Worm (Caenorhabditis elegans) whole organism, young adult: ENCODE measurements around the gene mec-14.

Experiments used
- B0019.2 ChIP-seq: fragments of 200-800 bp; sonication (Bioruptor generic); conservative IDR thresholded peaks from 2 replicates; pipeline ENCODE4 v1.3.6; 2022; ENCODE audit warnings: missing genetic modification reagents, missing genetic modification characterization, missing compliant biosample characterization
- B0035.1 ChIP-seq: sonication (generic microtip); optimal IDR thresholded peaks from 2 replicates; lab custom pipeline; 2016; ENCODE audit warnings: missing genetic modification characterization, mild to moderate bottlenecking, missing compliant biosample characterization, missing genotype, missing genetic modification reagents
- B0261.1 ChIP-seq: sonication (generic microtip); optimal IDR thresholded peaks from 2 replicates; lab custom pipeline; 2016; ENCODE audit warnings: mild to moderate bottlenecking, missing genetic modification characterization, moderate library complexity, missing compliant biosample characterization
- C06A6.2 ChIP-seq: fragments of 200-800 bp; sonication (Bioruptor generic); conservative IDR thresholded peaks from 2 replicates; pipeline ENCODE4 v1.3.6; 2022; ENCODE audit warnings: missing genetic modification characterization, missing compliant biosample characterization
- D2030.7 ChIP-seq: fragments of 200-800 bp; sonication (Bioruptor generic); IDR thresholded peaks from 2 replicates; pipeline ENCODE4 v1.3.6; 2022; ENCODE audit warnings: missing genetic modification reagents, missing genetic modification characterization, missing compliant biosample characterization
- F10E7.11 ChIP-seq: sonication (generic microtip); optimal IDR thresholded peaks from 2 replicates; lab custom pipeline; 2017; ENCODE audit warnings: mild to moderate bottlenecking, missing genetic modification characterization, moderate library complexity, missing compliant biosample characterization
- F33H1.4 ChIP-seq: fragments of 200-800 bp; sonication (Bioruptor generic); IDR thresholded peaks from 2 replicates; pipeline ENCODE4 v1.3.6; 2022; ENCODE audit warnings: missing genetic modification reagents, missing genetic modification characterization, missing compliant biosample characterization
- F55B11.4 ChIP-seq: sonication (generic microtip); optimal IDR thresholded peaks from 2 replicates; lab custom pipeline; 2016; ENCODE audit warnings: missing compliant biosample characterization, missing genetic modification characterization, borderline replicate concordance; ENCODE audit not compliant: insufficient read depth
- F57C9.4 ChIP-seq: sonication (generic microtip); optimal IDR thresholded peaks from 2 replicates; lab custom pipeline; 2017; ENCODE audit warnings: mild to moderate bottlenecking, missing genetic modification characterization, missing compliant biosample characterization
- Y79H2A.3 ChIP-seq: fragments of 200-800 bp; sonication (Bioruptor generic); conservative IDR thresholded peaks from 2 replicates; pipeline ENCODE4 v1.3.6; 2022; ENCODE audit warnings: missing genetic modification reagents, missing genetic modification characterization, missing compliant biosample characterization
- aptf-3 ChIP-seq: fragments of 200-800 bp; sonication (Bioruptor generic); IDR thresholded peaks from 2 replicates; pipeline ENCODE4 v1.3.6; 2022; ENCODE audit warnings: missing genetic modification characterization, missing compliant biosample characterization
- atf-7 ChIP-seq: sonication (generic microtip); optimal IDR thresholded peaks from 2 replicates; lab custom pipeline; 2017; ENCODE audit warnings: mild to moderate bottlenecking, missing genetic modification characterization, missing compliant biosample characterization
- attf-6 ChIP-seq: fragments of 200-800 bp; sonication (Bioruptor generic); IDR thresholded peaks from 2 replicates; pipeline ENCODE4 v1.3.6; 2022; ENCODE audit warnings: missing genetic modification reagents, missing genetic modification characterization, missing compliant biosample characterization
- ccch-3 ChIP-seq: fragments of 200-800 bp; sonication (Bioruptor generic); optimal IDR thresholded peaks from 2 replicates; lab custom pipeline; 2018; ENCODE audit warnings: mild to moderate bottlenecking, missing genetic modification characterization, missing compliant biosample characterization
- ceh-100 ChIP-seq: fragments of 200-800 bp; sonication (Bioruptor generic); IDR thresholded peaks from 2 replicates; pipeline ENCODE4 v1.3.6; 2022; ENCODE audit warnings: missing genetic modification reagents, missing genetic modification characterization, missing compliant biosample characterization
- ceh-91 ChIP-seq: fragments of 200-800 bp; sonication (Bioruptor generic); IDR thresholded peaks from 2 replicates; pipeline ENCODE4 v1.3.6; 2022; ENCODE audit warnings: missing genetic modification reagents, missing genetic modification characterization, missing compliant biosample characterization
- chd-7 ChIP-seq: sonication (generic microtip); optimal IDR thresholded peaks from 2 replicates; lab custom pipeline; 2016; ENCODE audit warnings: mild to moderate bottlenecking, missing genetic modification characterization, moderate library complexity, missing compliant biosample characterization
- ets-4 ChIP-seq: fragments of 200-800 bp; sonication (Bioruptor generic); optimal IDR thresholded peaks from 2 replicates; lab custom pipeline; 2018; ENCODE audit warnings: mild to moderate bottlenecking, missing genetic modification characterization, missing compliant biosample characterization
- hmg-1.2 ChIP-seq: fragments of 200-800 bp; sonication (Bioruptor generic); IDR thresholded peaks from 2 replicates; pipeline ENCODE4 v1.3.6; 2022; ENCODE audit warnings: missing genetic modification reagents, missing genetic modification characterization, missing compliant biosample characterization
- hmg-20 ChIP-seq: fragments of 200-800 bp; sonication (Bioruptor generic); IDR thresholded peaks from 2 replicates; pipeline ENCODE4 v1.3.6; 2022; ENCODE audit warnings: missing genetic modification reagents, missing genetic modification characterization, missing compliant biosample characterization
- let-526 ChIP-seq: fragments of 200-800 bp; sonication (Bioruptor generic); IDR thresholded peaks from 2 replicates; pipeline ENCODE4 v1.3.6; 2022; ENCODE audit warnings: missing genetic modification reagents, missing genetic modification characterization, missing compliant biosample characterization
- let-607 ChIP-seq, 2 experiments: fragments of 200-800 bp in 1 of 2; sonication (Bioruptor generic) in 1 of 2; sonication (generic microtip) in 1 of 2; optimal IDR thresholded peaks; 2 replicates each; lab custom pipeline; 2016 to 2018; ENCODE audit warnings: mild to moderate bottlenecking in 2 of 2, missing compliant biosample characterization in 2 of 2, missing genetic modification characterization in 2 of 2, moderate library complexity in 2 of 2, missing genotype in 1 of 2
- lin-54 ChIP-seq: fragments of 200-800 bp; sonication (Bioruptor generic); optimal IDR thresholded peaks from 2 replicates; lab custom pipeline; 2018; ENCODE audit warnings: mild to moderate bottlenecking, missing genetic modification characterization, missing compliant biosample characterization
- madf-10 ChIP-seq: sonication (generic microtip); optimal IDR thresholded peaks from 2 replicates; lab custom pipeline; 2016; ENCODE audit warnings: mild to moderate bottlenecking, missing genetic modification characterization, missing compliant biosample characterization
- madf-6 ChIP-seq: fragments of 200-800 bp; sonication (Bioruptor generic); IDR thresholded peaks from 2 replicates; pipeline ENCODE4 v1.3.6; 2022; ENCODE audit warnings: missing genetic modification reagents, missing genetic modification characterization, missing compliant biosample characterization
- mcd-1 ChIP-seq: fragments of 200-800 bp; sonication (Bioruptor generic); IDR thresholded peaks from 2 replicates; pipeline ENCODE4 v1.3.6; 2022; ENCODE audit warnings: missing genetic modification reagents, missing genetic modification characterization, missing compliant biosample characterization
- mes-4 ChIP-seq: sonication (generic microtip); optimal IDR thresholded peaks from 2 replicates; lab custom pipeline; 2016; ENCODE audit warnings: missing genotype, missing genetic modification characterization, missing compliant biosample characterization
- nfya-1 ChIP-seq: sonication (generic microtip); optimal IDR thresholded peaks from 2 replicates; lab custom pipeline; 2017; ENCODE audit warnings: antibody characterized with exemption, missing compliant biosample characterization, missing genetic modification characterization, borderline replicate concordance; ENCODE audit not compliant: insufficient read depth
- nhr-27 ChIP-seq: fragments of 200-800 bp; sonication (Bioruptor generic); optimal IDR thresholded peaks from 2 replicates; lab custom pipeline; 2018; ENCODE audit warnings: mild to moderate bottlenecking, missing genetic modification characterization, moderate library complexity, missing compliant biosample characterization
- pbrm-1 ChIP-seq: fragments of 200-800 bp; sonication (Bioruptor generic); IDR thresholded peaks from 2 replicates; pipeline ENCODE4 v1.3.6; 2022; ENCODE audit warnings: missing genetic modification reagents, missing genetic modification characterization, missing compliant biosample characterization
- rcor-1 ChIP-seq: fragments of 200-800 bp; sonication (Bioruptor generic); IDR thresholded peaks from 2 replicates; pipeline ENCODE4 v1.3.6; 2022; ENCODE audit warnings: missing genetic modification reagents, missing genetic modification characterization, missing compliant biosample characterization
- rpc-1 ChIP-seq, 2 experiments: fragments of 150-350 bp in 1 of 2; sonication (generic microtip) in 1 of 2; optimal IDR thresholded peaks; 2 replicates each; lab custom pipeline; 2014 to 2018; ENCODE audit warnings: missing biosample characterization in 1 of 2, missing genetic modification characterization in 1 of 2, missing genetic modification reagents in 1 of 2, missing genotype in 1 of 2
- sea-2 ChIP-seq: fragments of 200-800 bp; sonication (Bioruptor generic); IDR thresholded peaks from 2 replicates; pipeline ENCODE4 v1.3.6; 2022; ENCODE audit warnings: missing genetic modification characterization, missing compliant biosample characterization
- snpc-1.1 ChIP-seq: sonication (generic microtip); optimal IDR thresholded peaks from 2 replicates; lab custom pipeline; 2017; ENCODE audit warnings: missing genetic modification characterization, mild to moderate bottlenecking, missing compliant biosample characterization, antibody characterized with exemption, moderate library complexity, missing genotype, missing genetic modification reagents; ENCODE audit not compliant: insufficient read depth
- snpc-1.3 ChIP-seq: sonication (generic microtip); optimal IDR thresholded peaks from 2 replicates; lab custom pipeline; 2017; ENCODE audit warnings: missing genetic modification characterization, mild to moderate bottlenecking, missing compliant biosample characterization, antibody characterized with exemption, moderate library complexity, missing genotype, missing genetic modification reagents; ENCODE audit not compliant: insufficient read depth
- snpc-4 ChIP-seq, 5 experiments: fragments of 150-350 bp in 1 of 5; sonication (generic microtip) in 4 of 5; optimal IDR thresholded peaks; 2 replicates each; lab custom pipeline; 2014 to 2018; ENCODE audit warnings: missing genetic modification characterization in 5 of 5, missing biosample characterization in 3 of 5, antibody characterized with exemption in 2 of 5, mild to moderate bottlenecking in 2 of 5, missing compliant biosample characterization in 2 of 5, missing genotype in 2 of 5, moderate library complexity in 2 of 5, missing genetic modification reagents in 1 of 5
- somi-1 ChIP-seq: fragments of 200-800 bp; sonication (Bioruptor generic); optimal IDR thresholded peaks from 2 replicates; lab custom pipeline; 2018; ENCODE audit warnings: mild to moderate bottlenecking, missing genetic modification characterization, missing compliant biosample characterization
- sptf-2 ChIP-seq: fragments of 200-800 bp; sonication (Bioruptor generic); optimal IDR thresholded peaks from 2 replicates; lab custom pipeline; 2018; ENCODE audit warnings: mild to moderate bottlenecking, missing genetic modification characterization, missing compliant biosample characterization
- tbp1 ChIP-seq: fragments of 200-800 bp; sonication (Bioruptor generic); optimal IDR thresholded peaks from 2 replicates; lab custom pipeline; 2018; ENCODE audit warnings: mild to moderate bottlenecking, missing genetic modification characterization, missing compliant biosample characterization
- tlf-1 ChIP-seq: fragments of 200-800 bp; sonication (Bioruptor generic); optimal IDR thresholded peaks from 2 replicates; lab custom pipeline; 2018; ENCODE audit warnings: mild to moderate bottlenecking, missing genetic modification characterization, missing compliant biosample characterization
- unc-130 ChIP-seq: sonication (generic microtip); optimal IDR thresholded peaks from 2 replicates; lab custom pipeline; 2016; ENCODE audit warnings: missing genetic modification reagents, missing genetic modification characterization, missing compliant biosample characterization
- ztf-28 ChIP-seq: fragments of 200-800 bp; sonication (Bioruptor generic); IDR thresholded peaks from 2 replicates; pipeline ENCODE4 v1.3.6; 2022; ENCODE audit warnings: missing genetic modification reagents, missing genetic modification characterization, missing compliant biosample characterization

The mec-14 gene

DNA sequence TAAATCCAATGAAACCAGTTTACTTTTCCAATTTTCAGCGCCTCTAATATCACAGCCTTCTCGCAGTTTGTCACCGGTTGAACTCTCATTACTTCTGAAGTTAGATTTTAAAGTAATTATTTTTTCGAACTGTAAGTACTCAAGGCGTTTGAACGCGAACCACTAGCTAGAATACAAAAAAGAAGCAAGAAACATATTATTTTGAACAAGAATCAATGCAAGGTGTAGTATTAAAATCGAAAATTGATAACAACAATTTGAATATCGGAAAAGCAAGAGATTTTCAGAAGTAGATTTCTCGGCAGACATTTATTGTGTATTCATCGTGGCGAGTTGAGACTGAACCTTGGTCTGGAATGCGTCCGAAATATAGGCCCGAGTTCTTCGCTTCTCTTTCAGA is 5.2 kb upstream of the mec-14 start, which contains the start of gene exos-9:
Gene exos-9 (minus strand): TSS at position 101 of the 400 bp plus-strand sequence.
- peak; percentile 2 for TF ChIP-seq lin-54 (GFP tag; lab: Kevin White, UChicago)
- no peak for TF ChIP-seq atf-7 (tag; lab: Kevin White, UChicago)
- TF ChIP-seq snpc-4 (GFP tag; optimal IDR thresholded peaks at IDR 0.05; lab: Kevin White, UChicago), result no peak
- TF ChIP-seq snpc-4 (tag; optimal IDR thresholded peaks at IDR 0.05; lab: Kevin White, UChicago), result peak in 1 of 4 experiments; percentile 19

DNA sequence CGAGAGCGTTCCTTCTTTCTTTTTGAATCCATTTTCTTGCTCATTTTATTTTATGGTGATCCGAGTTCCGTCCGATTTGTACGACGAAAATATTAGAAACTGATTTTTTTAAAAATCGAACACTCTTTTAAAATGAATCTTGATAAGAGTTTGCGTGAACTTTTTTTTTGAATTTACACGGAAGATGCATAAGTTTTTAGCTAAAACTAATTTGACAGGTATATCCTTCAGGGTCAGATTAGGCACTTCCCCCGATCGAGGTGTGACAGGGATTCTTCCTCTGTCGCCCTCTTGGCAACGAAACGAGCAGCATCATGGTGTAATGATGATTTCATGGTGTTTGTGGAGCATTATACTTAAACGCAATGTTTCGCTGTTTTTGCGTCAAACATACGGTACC is 2.5 kb upstream of the mec-14 start, which contains the start of gene F37C12.18:
Gene F37C12.18 (minus strand): TSS at position 101 of the 400 bp plus-strand sequence.
- TF ChIP-seq somi-1 (GFP tag; lab: Kevin White, UChicago) (no peak), tlf-1 (no peak), ccch-3 (no peak), ets-4 (GFP tag; lab: Kevin White, UChicago) (no peak), nhr-27 (tag; lab: Kevin White, UChicago) (no peak), C06A6.2 (GFP tag; lab: Robert Waterston, UW) (no peak), aptf-3 (GFP tag; lab: Robert Waterston, UW) (no peak)
- TF ChIP-seq, all 124 proteins: peak for 0

DNA sequence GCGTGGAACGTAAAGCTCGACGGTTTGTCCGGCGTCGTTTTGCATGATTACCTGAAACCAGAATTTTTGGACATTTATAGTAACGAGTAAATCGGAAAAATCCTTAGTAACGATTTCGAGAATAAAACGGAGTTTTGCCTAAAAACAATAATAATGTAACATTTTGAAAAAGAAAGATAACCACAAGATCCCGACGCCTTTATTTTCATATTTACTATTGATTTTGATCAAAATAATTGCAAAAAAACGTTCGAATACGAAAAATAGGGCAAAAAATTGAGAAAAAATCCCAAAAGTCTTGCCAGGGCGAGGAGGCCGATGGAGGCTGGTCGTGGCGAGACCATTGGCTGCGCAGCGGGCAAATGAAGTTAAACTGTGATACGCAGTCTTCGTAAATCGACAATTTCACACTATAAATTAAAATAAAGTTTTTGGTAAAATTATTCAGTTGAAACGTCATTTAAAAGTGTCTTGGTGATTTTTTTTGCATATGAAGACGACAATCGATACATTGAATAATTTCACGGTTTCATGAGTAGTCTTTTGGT is 3.1 kb downstream of the mec-14 start, which contains the start of gene rps-21:
Gene rps-21 (minus strand): TSS at position 51 of the 548 bp plus-strand sequence.
- TF ChIP-seq F55B11.4 (tag; lab: Kevin White, UChicago) (no peak), hmg-1.2 (peak; percentile 89), tbp1 (GFP tag; lab: Kevin White, UChicago) (peak; percentile 47), hmg-20 (GFP tag; lab: Robert Waterston, UW) (no peak), mes-4 (no peak), B0261.1 (tag; lab: Kevin White, UChicago) (no peak), Y79H2A.3 (GFP tag; lab: Robert Waterston, UW) (no peak), sptf-2 (no peak), let-526 (GFP tag; lab: Robert Waterston, UW) (no peak), D2030.7 (0 out of 2 replicates have a peak, but pooled peaks have one; percentile 25), unc-130 (GFP tag; lab: Kevin White, UChicago) (no peak), lin-54 (GFP tag; lab: Kevin White, UChicago) (peak; percentile 67), madf-6 (GFP tag; lab: Robert Waterston, UW) (peak; percentile 59), aptf-3 (GFP tag; lab: Robert Waterston, UW) (no peak), attf-6 (GFP tag; lab: Robert Waterston, UW) (no peak), chd-7 (tag; lab: Kevin White, UChicago) (no peak), sea-2 (GFP tag; lab: Robert Waterston, UW) (no peak), snpc-1.1 (tag; lab: Kevin White, UChicago) (no peak), ztf-28 (GFP tag; lab: Robert Waterston, UW) (no peak), mcd-1 (peak; percentile 77), B0019.2 (GFP tag; lab: Robert Waterston, UW) (0 out of 2 replicates have a peak, but pooled peaks have one; percentile 47), tlf-1 (no peak), pbrm-1 (GFP tag; lab: Robert Waterston, UW) (peak; percentile 77), snpc-1.3 (tag; lab: Kevin White, UChicago) (peak; percentile 26), ceh-91 (peak; percentile 21; the same call in 1 of the 2 replicates), F33H1.4 (GFP tag; lab: Robert Waterston, UW) (peak; percentile 94), F10E7.11 (tag; lab: Kevin White, UChicago) (no peak), nfya-1 (tag; lab: Kevin White, UChicago) (no peak), ceh-100 (GFP tag; lab: Robert Waterston, UW) (peak; percentile 46; the same call in 1 of the 2 replicates), let-607 (tag; optimal IDR thresholded peaks at IDR 0.05; lab: Kevin White, UChicago) (no peak), F57C9.4 (tag; lab: Kevin White, UChicago) (no peak), madf-10 (tag; lab: Kevin White, UChicago) (peak; percentile 22), rcor-1 (GFP tag; lab: Robert Waterston, UW) (no peak), B0035.1 (tag; lab: Kevin White, UChicago) (no peak), rpc-1 (optimal IDR thresholded peaks at IDR 0.05; lab: Kevin White, UChicago) (no peak), rpc-1 (tag; optimal IDR thresholded peaks at IDR 0.05; lab: Kevin White, UChicago) (no peak)
